Fruit fly (Drosophila melanogaster) whole organism, embryonic: Measurements from ENCODE around the gene flfl.

Experiments
- Atf-2 ChIP-seq: fragments of 200-800 bp; sonication (Bioruptor generic); optimal IDR thresholded peaks from 2 replicates; lab custom pipeline; 2016; ENCODE audit warnings: missing biosample characterization, missing genetic modification characterization
- BEAF-32 ChIP-seq: fragments of 200-800 bp; sonication (Bioruptor generic); optimal IDR thresholded peaks from 3 replicates; lab custom pipeline; 2017; ENCODE audit warnings: missing biosample characterization, missing genetic modification characterization, mild to moderate bottlenecking, moderate library complexity, missing genetic modification reagents
- BtbVII ChIP-seq: fragments of 200-800 bp; sonication (Bioruptor generic); optimal IDR thresholded peaks from 3 replicates; lab custom pipeline; 2017; ENCODE audit warnings: missing biosample characterization, mild to moderate bottlenecking, missing genetic modification characterization
- CG18619 ChIP-seq: fragments of 200-800 bp; sonication (Bioruptor generic); optimal IDR thresholded peaks from 3 replicates; lab custom pipeline; 2017; ENCODE audit warnings: missing biosample characterization, mild to moderate bottlenecking, missing genetic modification characterization
- CG32532 ChIP-seq: fragments of 200-800 bp; sonication (Bioruptor generic); IDR thresholded peaks from 2 replicates; pipeline ENCODE4 v1.3.6; 2022; ENCODE audit warnings: missing biosample characterization, missing genetic modification characterization
- CG32772 ChIP-seq: fragments of 200-800 bp; sonication (Bioruptor generic); IDR thresholded peaks from 2 replicates; pipeline ENCODE4 v1.3.6; 2022; ENCODE audit warnings: missing biosample characterization, missing genetic modification characterization
- CG33213 ChIP-seq: fragments of 200-800 bp; sonication (Bioruptor generic); optimal IDR thresholded peaks from 3 replicates; lab custom pipeline; 2016; ENCODE audit warnings: missing biosample characterization, missing genetic modification characterization
- CG4282 ChIP-seq: fragments of 200-800 bp; sonication (Bioruptor generic); optimal IDR thresholded peaks from 2 replicates; lab custom pipeline; 2016; ENCODE audit warnings: missing biosample characterization, missing genetic modification characterization
- CG43689 ChIP-seq: fragments of 200-800 bp; sonication (Bioruptor generic); IDR thresholded peaks from 2 replicates; pipeline ENCODE4 v1.3.6; 2022; ENCODE audit warnings: missing biosample characterization, missing genetic modification characterization
- CG4617 ChIP-seq: fragments of 200-800 bp; sonication (Bioruptor generic); optimal IDR thresholded peaks from 3 replicates; lab custom pipeline; 2016; ENCODE audit warnings: missing biosample characterization, missing genetic modification characterization, borderline replicate concordance
- CG6813 ChIP-seq: fragments of 200-800 bp; sonication (Bioruptor generic); optimal IDR thresholded peaks from 2 replicates; lab custom pipeline; 2017; ENCODE audit warnings: missing biosample characterization, missing genetic modification characterization, mild to moderate bottlenecking, moderate library complexity, missing genetic modification reagents
- CG7928 ChIP-seq: fragments of 200-800 bp; sonication (Bioruptor generic); optimal IDR thresholded peaks from 2 replicates; lab custom pipeline; 2017; ENCODE audit warnings: missing biosample characterization, mild to moderate bottlenecking, missing genetic modification characterization
- CG9797 ChIP-seq: fragments of 200-800 bp; sonication (Bioruptor generic); optimal IDR thresholded peaks from 3 replicates; lab custom pipeline; 2018; ENCODE audit warnings: missing biosample characterization, mild to moderate bottlenecking, missing genetic modification characterization
- Deaf1 ChIP-seq: fragments of 200-800 bp; optimal IDR thresholded peaks from 3 replicates; lab custom pipeline; 2019; ENCODE audit warnings: missing biosample characterization, mild to moderate bottlenecking, missing genetic modification characterization, moderate library complexity
- Ets65A ChIP-seq: fragments of 200-800 bp; sonication (Bioruptor generic); peaks from one replicate; lab custom pipeline; 2016; ENCODE audit warnings: missing biosample characterization, missing genetic modification characterization
- HLH4C ChIP-seq: fragments of 200-800 bp; sonication (Bioruptor generic); IDR thresholded peaks from 3 replicates; pipeline ENCODE4 v1.3.6; 2022; ENCODE audit warnings: missing biosample characterization, missing genetic modification characterization; ENCODE audit not compliant: partially characterized antibody
- Jarid2 ChIP-seq: fragments of 200-800 bp; sonication (Bioruptor generic); optimal IDR thresholded peaks from 3 replicates; lab custom pipeline; 2017; ENCODE audit warnings: mild to moderate bottlenecking, missing biosample characterization, missing genetic modification reagents, missing genetic modification characterization
- Kr ChIP-seq: fragments of 200-800 bp; sonication (Bioruptor generic); optimal IDR thresholded peaks from 2 replicates; lab custom pipeline; 2017; ENCODE audit warnings: missing biosample characterization, mild to moderate bottlenecking, missing genetic modification characterization
- MESR4 ChIP-seq: fragments of 200-800 bp; sonication (Bioruptor generic); optimal IDR thresholded peaks from 2 replicates; lab custom pipeline; 2018; ENCODE audit warnings: missing biosample characterization, mild to moderate bottlenecking, missing genetic modification characterization, moderate library complexity
- NFAT ChIP-seq: fragments of 200-800 bp; sonication (Bioruptor generic); IDR thresholded peaks from 2 replicates; pipeline ENCODE4 v1.3.6; 2022; ENCODE audit warnings: missing biosample characterization, missing genetic modification characterization
- Neu2 ChIP-seq: fragments of 200-800 bp; sonication (Bioruptor generic); optimal IDR thresholded peaks from 3 replicates; lab custom pipeline; 2016; ENCODE audit warnings: missing biosample characterization, missing genetic modification characterization, borderline replicate concordance
- Sox100B ChIP-seq: fragments of 200-800 bp; sonication (Bioruptor generic); optimal IDR thresholded peaks from 3 replicates; lab custom pipeline; 2018; ENCODE audit warnings: missing biosample characterization, mild to moderate bottlenecking, missing genetic modification characterization
- Stat92E ChIP-seq, 3 experiments: fragments of >200 bp in 2 of 3; fragments of 200-800 bp in 1 of 3; sonication (Bioruptor generic) in 1 of 3; optimal IDR thresholded peaks; 2 replicates each; lab custom pipeline; 2017 to 2019; ENCODE audit warnings: missing biosample characterization in 3 of 3, missing genetic modification characterization in 3 of 3, mild to moderate bottlenecking in 1 of 3, moderate library complexity in 1 of 3
- YL-1 ChIP-seq: fragments of 200-800 bp; sonication (Bioruptor generic); optimal IDR thresholded peaks from 3 replicates; lab custom pipeline; 2017; ENCODE audit warnings: missing biosample characterization, mild to moderate bottlenecking, missing genetic modification characterization
- al ChIP-seq: fragments of 200-800 bp; sonication (Bioruptor generic); IDR thresholded peaks from 2 replicates; pipeline ENCODE4 v1.3.6; 2022; ENCODE audit warnings: missing biosample characterization, missing genetic modification characterization
- aop ChIP-seq: fragments of 200-800 bp; sonication (Bioruptor generic); IDR thresholded peaks from 2 replicates; pipeline ENCODE4 v1.3.6; 2022; ENCODE audit warnings: missing biosample characterization, missing genetic modification characterization
- br ChIP-seq: fragments of >200 bp; optimal IDR thresholded peaks from 2 replicates; lab custom pipeline; 2017
- bsh ChIP-seq, 2 experiments: fragments of 200-800 bp; sonication (Bioruptor generic); optimal IDR thresholded peaks; 2 replicates each; lab custom pipeline; 2017 to 2018; ENCODE audit warnings: mild to moderate bottlenecking in 2 of 2, missing biosample characterization in 2 of 2, missing genetic modification characterization in 2 of 2, moderate library complexity in 1 of 2
- btn ChIP-seq: fragments of 200-800 bp; sonication (Bioruptor generic); optimal IDR thresholded peaks from 2 replicates; lab custom pipeline; 2016; ENCODE audit warnings: missing biosample characterization, missing genetic modification characterization
- caup ChIP-seq: fragments of 200-800 bp; sonication (Bioruptor generic); optimal IDR thresholded peaks from 3 replicates; lab custom pipeline; 2017; ENCODE audit warnings: missing biosample characterization, mild to moderate bottlenecking, missing genetic modification characterization, moderate library complexity; ENCODE audit not compliant: severe bottlenecking
- chif ChIP-seq, 2 experiments: fragments of 200-800 bp; sonication (Bioruptor generic); optimal IDR thresholded peaks; 3 replicates each; lab custom pipeline; 2016; ENCODE audit warnings: missing biosample characterization in 2 of 2, missing genetic modification characterization in 2 of 2
- ci ChIP-seq: fragments of 200-800 bp; sonication (Bioruptor generic); IDR thresholded peaks from 3 replicates; pipeline ENCODE4 v1.3.6; 2022; ENCODE audit warnings: missing biosample characterization, missing genetic modification characterization
- dimm ChIP-seq: fragments of 200-800 bp; sonication (Bioruptor generic); IDR thresholded peaks from 2 replicates; pipeline ENCODE4 v1.3.6; 2022; ENCODE audit warnings: missing biosample characterization, missing genetic modification characterization
- dpn ChIP-seq, 2 experiments: fragments of 200-800 bp; sonication (Bioruptor generic); optimal IDR thresholded peaks; 3 replicates each; lab custom pipeline; 2016; ENCODE audit warnings: missing biosample characterization in 2 of 2, missing genetic modification characterization in 2 of 2
- grn ChIP-seq: fragments of 200-800 bp; sonication (Bioruptor generic); optimal IDR thresholded peaks from 3 replicates; lab custom pipeline; 2017; ENCODE audit warnings: missing biosample characterization, missing genetic modification characterization
- gsb ChIP-seq: fragments of 200-800 bp; sonication (Bioruptor generic); IDR thresholded peaks from 2 replicates; pipeline ENCODE4 v1.3.6; 2022; ENCODE audit warnings: missing biosample characterization, missing genetic modification characterization
- inv ChIP-seq: fragments of 200-800 bp; sonication (Bioruptor generic); IDR thresholded peaks from 2 replicates; pipeline ENCODE4 v1.3.6; 2022; ENCODE audit warnings: missing biosample characterization, missing genetic modification characterization; ENCODE audit not compliant: partially characterized antibody
- kay ChIP-seq: fragments of 200-800 bp; sonication (Bioruptor generic); optimal IDR thresholded peaks from 2 replicates; lab custom pipeline; 2016; ENCODE audit warnings: missing biosample characterization, missing genetic modification characterization
- knrl ChIP-seq: fragments of 200-800 bp; sonication (Bioruptor generic); IDR thresholded peaks from 3 replicates; pipeline ENCODE4 v1.3.6; 2022; ENCODE audit warnings: missing biosample characterization, missing genetic modification characterization; ENCODE audit not compliant: partially characterized antibody
- lilli ChIP-seq: fragments of 200-800 bp; sonication (Bioruptor generic); optimal IDR thresholded peaks from 3 replicates; lab custom pipeline; 2016; ENCODE audit warnings: missing biosample characterization, missing genetic modification characterization
- nom ChIP-seq: fragments of 200-800 bp; sonication (Bioruptor generic); optimal IDR thresholded peaks from 2 replicates; lab custom pipeline; 2017; ENCODE audit warnings: missing biosample characterization, missing genetic modification characterization, mild to moderate bottlenecking, moderate library complexity, missing genetic modification reagents
- phol ChIP-seq: fragments of 200-800 bp; sonication (Bioruptor generic); optimal IDR thresholded peaks from 3 replicates; lab custom pipeline; 2018; ENCODE audit warnings: missing biosample characterization, mild to moderate bottlenecking, missing genetic modification characterization, moderate library complexity
- pzg ChIP-seq: fragments of 200-800 bp; sonication (Bioruptor generic); optimal IDR thresholded peaks from 3 replicates; lab custom pipeline; 2018; ENCODE audit warnings: missing biosample characterization, mild to moderate bottlenecking, missing genetic modification characterization, moderate library complexity
- ro ChIP-seq: fragments of 200-800 bp; sonication (Bioruptor generic); IDR thresholded peaks from 2 replicates; pipeline ENCODE4 v1.3.6; 2022; ENCODE audit warnings: missing biosample characterization, missing genetic modification characterization
- sens ChIP-seq: fragments of 200-800 bp; sonication (Bioruptor generic); peaks from one replicate; lab custom pipeline; 2016; ENCODE audit warnings: missing biosample characterization, missing genetic modification characterization
- sim ChIP-seq: fragments of 200-800 bp; sonication (Bioruptor generic); IDR thresholded peaks from 2 replicates; pipeline ENCODE4 v1.3.6; 2022; ENCODE audit warnings: missing biosample characterization, missing genetic modification characterization
- slbo ChIP-seq: fragments of 200-800 bp; sonication (Bioruptor generic); IDR thresholded peaks from 2 replicates; pipeline ENCODE4 v1.3.6; 2022; ENCODE audit warnings: missing biosample characterization, missing genetic modification characterization
- slou ChIP-seq: fragments of 200-800 bp; sonication (Bioruptor generic); optimal IDR thresholded peaks from 3 replicates; lab custom pipeline; 2016; ENCODE audit warnings: missing biosample characterization, missing genetic modification characterization
- trem ChIP-seq: fragments of 200-800 bp; optimal IDR thresholded peaks from 3 replicates; lab custom pipeline; 2019; ENCODE audit warnings: missing biosample characterization, mild to moderate bottlenecking, missing genetic modification characterization, moderate library complexity
- z ChIP-seq: fragments of 200-800 bp; sonication (Bioruptor generic); IDR thresholded peaks from 3 replicates; pipeline ENCODE4 v1.3.6; 2022; ENCODE audit warnings: missing biosample characterization, missing genetic modification characterization

flfl gene

dm6 chr3R:13682994-13683623, 612 bp upstream of the flfl start:
- TF ChIP-seq CG43689 (GFP tag; lab: Robert Waterston, UW), result no peak
- TF ChIP-seq bsh (GFP tag; optimal IDR thresholded peaks at IDR 0.05; lab: Kevin White, UChicago), result peak in 1 of 2 experiments; percentile 2
- no peak for TF ChIP-seq dpn (GFP tag; optimal IDR thresholded peaks at IDR 0.05; lab: Kevin White, UChicago)
- TF ChIP-seq sim (GFP tag; lab: Robert Waterston, UW), result no peak
- no peak for TF ChIP-seq NFAT (GFP tag; lab: Robert Waterston, UW)
- no peak for TF ChIP-seq HLH4C (GFP tag; lab: Robert Waterston, UW)
- TF ChIP-seq Deaf1 (tag; lab: Kevin White, UChicago), result no peak
- peak; percentile 99 for TF ChIP-seq MESR4 (GFP tag; lab: Kevin White, UChicago)
- no peak for TF ChIP-seq CG18619 (GFP tag; lab: Kevin White, UChicago)
- peak; percentile 71 for TF ChIP-seq Ets65A (GFP tag; lab: Kevin White, UChicago)
- TF ChIP-seq phol (tag; lab: Kevin White, UChicago), result no peak
- TF ChIP-seq dimm (GFP tag; lab: Robert Waterston, UW), result no peak
- peak; percentile 86 for TF ChIP-seq CG9797 (GFP tag; lab: Kevin White, UChicago)
- TF ChIP-seq gsb (GFP tag; lab: Robert Waterston, UW), result no peak
- peak; percentile 1 for TF ChIP-seq lilli (GFP tag; lab: Kevin White, UChicago)
- TF ChIP-seq CG6813 (GFP tag; lab: Kevin White, UChicago), result no peak
- 0 out of 2 replicates have a peak, but pooled peaks have one; percentile 14 for TF ChIP-seq slbo
- TF ChIP-seq knrl (GFP tag; lab: Robert Waterston, UW), result 0 out of 3 replicates have a peak, but pooled peaks have one; percentile 21
- no peak for TF ChIP-seq CG32532 (GFP tag; lab: Robert Waterston, UW)
- TF ChIP-seq chif (GFP tag; optimal IDR thresholded peaks at IDR 0.05; lab: Kevin White, UChicago), result no peak
- TF ChIP-seq z (GFP tag; lab: Robert Waterston, UW), result no peak
- no peak for TF ChIP-seq caup (GFP tag; lab: Kevin White, UChicago)
- TF ChIP-seq CG32772 (GFP tag; lab: Robert Waterston, UW), result no peak
- peak in 1 of 3 experiments; percentile 64 for TF ChIP-seq Stat92E (GFP tag; optimal IDR thresholded peaks at IDR 0.05; lab: Kevin White, UChicago)
- TF ChIP-seq CG33213 (GFP tag; lab: Kevin White, UChicago), result peak; percentile 40
- no peak for TF ChIP-seq kay (GFP tag; lab: Kevin White, UChicago)
- TF ChIP-seq al (GFP tag; lab: Robert Waterston, UW), result no peak
- TF ChIP-seq pzg, result peak; percentile 63
- peak; percentile 38 for TF ChIP-seq CG4617 (GFP tag; lab: Kevin White, UChicago)
- TF ChIP-seq ro (GFP tag; lab: Robert Waterston, UW), result no peak
- TF ChIP-seq nom (GFP tag; lab: Kevin White, UChicago), result peak; percentile 33
- peak; percentile 12 for TF ChIP-seq Jarid2 (GFP tag; lab: Kevin White, UChicago)
- TF ChIP-seq BtbVII (GFP tag; lab: Kevin White, UChicago), result no peak
- no peak for TF ChIP-seq BEAF-32 (GFP tag; lab: Kevin White, UChicago)
- no peak for TF ChIP-seq CG4282
- TF ChIP-seq CG7928 (GFP tag; lab: Kevin White, UChicago), result no peak
- TF ChIP-seq btn (GFP tag; lab: Kevin White, UChicago), result no peak
- no peak for TF ChIP-seq sens (GFP tag; lab: Kevin White, UChicago)
- peak; percentile 7 for TF ChIP-seq trem
- TF ChIP-seq aop (GFP tag; lab: Robert Waterston, UW), result no peak
- TF ChIP-seq YL-1, result peak; percentile 1
- TF ChIP-seq Kr (GFP tag; lab: Kevin White, UChicago), result no peak
- no peak for TF ChIP-seq br (lab: Kevin White, UChicago)
- no peak for TF ChIP-seq Atf-2 (GFP tag; lab: Kevin White, UChicago)
- TF ChIP-seq inv (GFP tag; lab: Robert Waterston, UW), result no peak
- peak; percentile 41; the same call in 1 of the 3 replicates for TF ChIP-seq ci (GFP tag; lab: Robert Waterston, UW)
- TF ChIP-seq grn (GFP tag; lab: Kevin White, UChicago), result no peak
- no peak for TF ChIP-seq Sox100B (GFP tag; lab: Kevin White, UChicago)
- no peak for TF ChIP-seq slou (GFP tag; lab: Kevin White, UChicago)
- no peak for TF ChIP-seq Neu2 (GFP tag; lab: Kevin White, UChicago)
